Fruit fly (Drosophila melanogaster): Measurements from ENCODE around the gene CG32687.

CG32687 gene

DNA sequence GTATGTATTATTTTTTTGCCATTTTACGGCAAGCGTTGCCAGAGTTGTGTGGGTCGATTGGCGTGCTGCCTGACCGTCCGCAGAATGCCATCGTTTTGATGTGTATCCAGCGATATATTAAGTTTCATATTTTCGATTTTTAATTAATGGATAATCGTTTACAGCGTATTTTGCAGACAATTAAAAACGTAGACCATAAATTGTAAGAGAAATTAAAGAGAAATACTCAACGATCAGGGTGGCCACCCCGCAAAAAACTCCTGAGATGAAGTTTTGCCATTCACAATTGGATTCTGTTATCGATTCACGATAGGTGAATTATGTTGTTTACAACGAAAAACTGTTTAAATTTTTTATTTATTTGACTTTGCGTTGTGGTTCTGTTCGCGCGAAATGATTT is 12.4 kb downstream of the CG32687 start, which contains the start of gene nocte:
TSS of gene nocte (minus strand) at position 51 of the 400 bp plus-strand sequence.
- TF ChIP-seq CTCF (optimal IDR thresholded peaks at IDR 0.05) (no peak), CG8478 (optimal IDR thresholded peaks at IDR 0.05) (no peak)

DNA sequence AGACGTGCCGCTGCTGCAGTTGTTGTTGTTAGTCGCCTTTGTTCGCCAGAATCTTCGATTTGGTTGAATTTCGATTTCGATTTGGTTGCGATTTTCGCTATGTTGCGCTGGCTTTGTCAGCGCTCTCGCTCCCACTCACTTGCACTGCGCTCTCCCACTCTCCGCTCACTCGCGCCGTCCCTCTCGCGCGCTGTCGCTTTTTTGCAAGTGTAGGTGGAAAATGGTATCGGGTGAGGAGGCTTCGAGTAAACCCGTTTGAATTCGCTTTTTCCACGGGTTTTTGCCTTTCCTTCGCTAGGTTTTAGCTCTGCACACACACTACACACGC is 12.8 kb downstream of the CG32687 start:
- TF ChIP-seq CG8478 (optimal IDR thresholded peaks at IDR 0.05): no peak
- TF ChIP-seq CTCF (optimal IDR thresholded peaks at IDR 0.05): no peak

DNA sequence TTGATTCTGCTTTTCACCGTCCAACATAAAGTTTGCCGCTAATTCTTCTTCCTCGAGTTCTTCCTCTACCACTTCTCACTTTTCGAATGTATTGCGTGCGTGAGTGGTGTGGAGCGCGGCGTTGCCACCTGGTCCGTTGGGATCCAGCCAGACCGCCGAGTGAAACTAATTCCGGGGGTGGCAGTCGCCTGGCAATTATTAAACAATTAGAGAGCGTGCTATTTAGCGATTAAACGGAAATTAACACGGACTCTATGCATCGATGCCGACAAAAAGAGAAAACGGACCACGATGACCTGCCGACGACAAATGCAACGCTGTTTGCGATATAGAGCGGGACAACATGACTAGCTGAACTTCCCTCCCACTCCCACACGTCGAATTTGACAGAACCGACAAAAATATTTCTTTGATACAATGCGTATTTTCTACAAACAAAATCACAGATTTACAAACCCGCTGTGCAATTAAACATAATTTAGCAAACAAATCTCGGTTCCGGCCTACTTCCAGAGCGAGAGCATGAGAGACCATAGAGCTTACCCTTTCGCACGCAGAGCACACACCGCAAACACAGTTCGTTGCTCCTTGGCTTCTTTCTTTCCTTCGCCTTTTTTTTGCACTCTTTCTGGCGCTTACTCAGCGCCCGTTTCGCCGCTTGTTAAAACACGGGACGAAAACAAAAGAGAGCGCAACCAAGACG is 13.3 kb downstream of the CG32687 start, which contains the start of gene CG2889:
TSS of gene CG2889 (plus strand) at position 429 of the 703 bp plus-strand sequence.
- TF ChIP-seq CG8478 (optimal IDR thresholded peaks at IDR 0.05): no peak
- peak in 1 of 2 experiments; percentile 14 for TF ChIP-seq CTCF (optimal IDR thresholded peaks at IDR 0.05)

DNA sequence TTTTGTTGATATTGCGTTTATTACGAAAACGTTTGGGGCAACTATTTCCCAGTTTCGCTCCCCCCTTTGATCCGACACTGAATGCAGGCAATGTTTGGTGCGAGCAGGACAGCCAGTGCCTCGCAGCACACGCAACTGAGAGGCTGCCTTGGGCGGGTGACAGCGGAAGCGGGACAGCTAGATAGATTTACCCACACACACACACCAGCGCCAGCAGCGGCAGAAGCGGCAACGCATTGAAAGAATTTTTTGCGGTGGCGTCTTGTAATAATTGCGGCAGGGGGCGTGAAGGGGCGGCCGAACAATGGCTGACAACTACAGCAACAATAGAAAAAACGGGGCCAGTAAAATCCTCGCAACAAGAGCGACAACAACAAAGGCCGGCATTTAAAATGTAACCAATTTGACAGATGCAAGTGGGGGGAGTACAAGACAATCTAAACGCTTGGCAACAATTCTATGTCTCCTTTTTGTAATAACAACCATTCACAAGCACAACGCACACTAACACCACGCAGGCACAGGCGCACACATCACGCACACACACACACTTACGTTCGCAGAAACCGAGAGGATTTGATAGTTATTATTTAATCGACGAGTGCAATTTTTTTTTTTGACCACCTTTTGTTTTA is 14.3 kb downstream of the CG32687 start:
- peak; percentile 38 to 41 for TF ChIP-seq CTCF (optimal IDR thresholded peaks at IDR 0.05)
- TF ChIP-seq CG8478 (optimal IDR thresholded peaks at IDR 0.05): peak; percentile 70

DNA sequence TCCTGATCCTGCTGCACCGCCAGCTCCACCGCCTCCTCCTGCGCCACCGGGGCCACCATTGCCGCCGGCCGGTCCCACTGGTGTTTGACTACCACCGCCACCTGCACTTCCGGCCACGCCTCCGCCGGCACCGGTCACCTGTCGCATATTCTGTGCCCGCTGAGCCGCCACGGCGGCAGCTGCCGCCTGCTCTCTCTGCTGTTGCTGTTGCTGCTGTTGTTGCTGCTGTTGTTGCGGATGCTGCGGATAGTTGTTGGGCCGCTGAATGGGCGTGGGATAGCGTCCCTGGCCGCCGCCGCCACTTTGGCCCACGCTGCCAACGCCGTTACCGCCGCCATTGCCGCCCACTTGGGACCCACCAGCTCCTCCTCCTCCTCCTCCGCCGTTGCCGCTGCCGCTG is 22.5 kb downstream of the CG32687 start:
- TF ChIP-seq CTCF (optimal IDR thresholded peaks at IDR 0.05) (no peak), CG8478 (optimal IDR thresholded peaks at IDR 0.05) (no peak)

DNA sequence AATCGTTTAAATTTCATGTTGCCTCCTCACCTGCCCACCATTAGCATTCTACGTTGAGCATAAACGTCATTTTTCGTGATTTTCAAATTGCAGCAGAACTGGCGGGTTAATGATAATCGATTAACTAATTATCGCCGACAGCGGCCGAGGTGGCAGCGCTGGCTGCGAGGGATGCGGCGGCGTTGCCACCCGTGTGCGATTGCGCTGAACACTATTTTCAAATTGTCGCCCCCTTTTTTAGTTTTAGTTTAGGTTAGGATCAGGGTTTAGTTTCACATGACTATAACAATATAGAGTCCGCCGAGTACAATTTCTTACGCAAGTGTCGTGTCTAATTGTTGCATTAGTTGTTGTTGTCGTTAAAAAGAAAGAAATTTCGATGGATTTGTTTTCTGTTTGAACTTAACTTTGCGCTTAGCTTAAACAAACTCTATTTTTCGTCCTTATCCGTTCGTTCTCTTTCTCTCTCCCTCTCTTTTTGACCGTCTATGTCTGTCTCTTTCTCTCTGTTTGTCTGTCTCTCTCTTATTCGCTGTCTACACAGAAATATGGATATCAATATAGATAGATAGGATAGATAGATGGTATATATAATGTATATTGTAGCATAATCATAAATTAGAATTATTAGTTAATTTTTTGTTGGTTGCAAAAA is 23.8 kb downstream of the CG32687 start:
- TF ChIP-seq CTCF (optimal IDR thresholded peaks at IDR 0.05) (peak in 1 of 2 experiments; percentile 20), CG8478 (optimal IDR thresholded peaks at IDR 0.05) (peak; percentile 18)

DNA sequence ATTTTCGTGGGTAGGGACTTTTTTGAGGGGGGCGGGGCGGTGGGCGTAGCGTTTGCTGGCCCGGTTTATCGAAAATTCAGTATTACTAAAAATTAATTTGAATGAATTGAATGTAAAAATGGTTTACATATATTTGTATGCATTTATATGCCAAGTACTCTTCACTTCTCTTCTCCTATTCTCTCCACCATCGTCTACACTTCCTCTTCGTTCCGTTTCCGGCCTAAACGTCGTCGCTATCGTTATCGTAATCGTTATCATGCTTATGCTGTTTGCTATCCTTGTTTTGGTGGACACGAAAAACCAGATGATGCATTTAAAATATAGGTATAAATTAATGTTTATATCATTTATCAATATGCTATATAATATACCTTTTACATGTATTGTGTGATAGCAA is 25.1 kb downstream of the CG32687 start:
- no peak for TF ChIP-seq CTCF (optimal IDR thresholded peaks at IDR 0.05)
- no peak for TF ChIP-seq CG8478 (optimal IDR thresholded peaks at IDR 0.05)

DNA sequence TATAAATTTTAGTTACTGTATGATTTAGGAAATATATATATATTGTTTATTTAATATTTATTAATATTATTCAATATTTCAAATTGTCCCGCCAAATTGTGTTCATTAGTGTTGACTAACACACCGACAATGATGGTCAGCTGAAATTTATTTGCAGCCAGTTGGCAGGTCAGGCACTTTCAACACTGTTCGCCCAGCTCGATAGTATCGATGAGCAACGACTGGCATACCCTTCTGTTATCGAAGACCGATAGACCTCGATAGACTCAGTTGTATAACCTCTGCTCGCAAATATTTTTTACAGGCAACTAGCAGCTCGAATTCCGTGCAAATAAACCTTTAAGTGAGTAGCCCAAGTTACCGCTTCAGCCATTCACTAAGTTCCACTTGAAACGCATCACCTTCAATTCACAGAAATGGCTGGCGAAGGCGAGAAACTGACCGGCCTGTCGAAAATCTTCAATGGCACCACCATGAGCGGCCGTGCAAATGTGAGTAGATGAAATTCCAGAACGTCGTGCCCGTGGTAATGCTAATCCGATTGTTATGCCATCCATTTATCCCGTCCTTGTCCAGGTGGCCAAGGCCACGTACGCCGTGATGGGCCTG is 26.4 kb downstream of the CG32687 start, which contains the start of gene Neb-cGP:
TSS of gene Neb-cGP (plus strand) at position 231 of the 609 bp plus-strand sequence.
- TF ChIP-seq CTCF (optimal IDR thresholded peaks at IDR 0.05) (no peak), CG8478 (optimal IDR thresholded peaks at IDR 0.05) (no peak)

DNA sequence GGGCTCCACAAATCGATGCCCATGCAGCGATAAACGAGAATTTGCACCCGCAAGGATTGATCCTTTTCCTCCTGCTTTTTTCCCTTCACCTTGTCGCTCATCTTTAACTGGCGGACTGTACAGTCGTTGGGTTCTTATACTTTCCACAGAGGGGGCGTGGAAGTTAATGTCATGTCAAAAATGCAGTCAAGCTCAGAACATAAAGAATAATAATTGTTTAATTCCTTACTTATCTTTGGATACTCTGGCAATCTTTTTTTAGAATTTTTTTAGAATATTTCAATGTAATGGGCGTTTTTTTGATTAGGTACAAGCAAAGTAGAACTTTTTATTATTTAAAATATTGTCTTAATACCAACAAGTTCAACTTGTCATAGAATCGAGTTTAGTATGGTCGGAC is 27.4 kb downstream of the CG32687 start, which contains the start of gene Or9a:
TSS of gene Or9a (minus strand) at position 101 of the 400 bp plus-strand sequence.
- TF ChIP-seq CG8478 (optimal IDR thresholded peaks at IDR 0.05): no peak
- TF ChIP-seq CTCF (optimal IDR thresholded peaks at IDR 0.05): no peak

DNA sequence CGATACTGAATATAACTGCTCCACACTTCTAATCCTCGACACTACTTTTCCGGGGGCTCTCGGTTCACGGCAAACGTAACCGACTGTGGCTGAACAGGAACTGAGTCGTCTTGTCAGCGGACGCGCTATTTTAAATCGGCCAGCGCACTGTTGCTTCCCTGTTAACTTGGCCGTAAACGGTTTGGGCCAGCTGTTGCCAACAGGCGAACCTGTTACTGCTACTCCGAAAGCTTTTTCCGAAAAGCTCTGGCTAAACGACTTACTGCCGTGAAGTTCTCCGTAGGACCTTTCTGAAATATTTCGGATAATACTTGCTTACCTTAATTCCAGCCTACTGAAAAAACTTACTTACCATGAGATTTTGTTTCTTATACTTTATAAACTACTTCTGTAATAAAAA is 32.2 kb downstream of the CG32687 start, which contains the start of gene CG32683:
TSS of gene CG32683 (minus strand) at position 101 of the 400 bp plus-strand sequence.
- TF ChIP-seq CTCF (optimal IDR thresholded peaks at IDR 0.05) (no peak), CG8478 (optimal IDR thresholded peaks at IDR 0.05) (no peak)

DNA sequence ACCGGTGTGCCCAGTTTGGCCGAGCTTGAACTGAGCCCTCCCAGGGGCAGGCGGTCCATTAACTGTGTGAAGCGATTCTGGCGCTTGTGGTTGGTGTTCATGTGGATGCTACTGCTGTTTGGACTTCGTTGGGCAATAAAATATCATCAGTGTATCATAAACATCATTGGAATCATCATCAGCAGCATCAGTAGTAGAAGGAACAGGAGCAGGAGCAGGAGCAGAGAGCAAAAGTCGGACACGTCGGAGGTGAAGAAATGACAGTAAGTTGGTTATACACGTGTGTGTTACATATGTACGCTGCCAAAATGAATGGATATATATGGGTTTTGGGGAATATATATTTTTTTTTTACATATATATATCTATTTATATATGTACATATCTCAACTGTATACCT is 54.3 kb downstream of the CG32687 start, which contains the start of gene CG12640:
TSS of gene CG12640 (minus strand) at position 101 of the 400 bp plus-strand sequence.
- no peak for TF ChIP-seq CTCF (optimal IDR thresholded peaks at IDR 0.05)
- no peak for TF ChIP-seq CG8478 (optimal IDR thresholded peaks at IDR 0.05)

All from S2 (cell line).